Fruit fly (Drosophila melanogaster) whole organism, embryonic: Measurements from ENCODE around the gene Nup358.

Source experiments
- Adf1 ChIP-seq: fragments of 200-800 bp; sonication (Bioruptor generic); IDR thresholded peaks from 2 replicates; pipeline ENCODE4 v1.3.6; 2022; ENCODE audit warnings: missing biosample characterization, missing genetic modification characterization
- Bgb ChIP-seq: fragments of 200-800 bp; sonication (Bioruptor generic); IDR thresholded peaks from 2 replicates; pipeline ENCODE4 v1.3.6; 2022; ENCODE audit warnings: missing biosample characterization, missing genetic modification characterization; ENCODE audit not compliant: partially characterized antibody
- BtbVII ChIP-seq: fragments of 200-800 bp; sonication (Bioruptor generic); optimal IDR thresholded peaks from 3 replicates; lab custom pipeline; 2017; ENCODE audit warnings: missing biosample characterization, mild to moderate bottlenecking, missing genetic modification characterization
- CG10147 ChIP-seq: fragments of 200-800 bp; sonication (Bioruptor generic); optimal IDR thresholded peaks from 2 replicates; lab custom pipeline; 2019; ENCODE audit warnings: missing biosample characterization, mild to moderate bottlenecking, missing genetic modification characterization, moderate library complexity
- CG1233 ChIP-seq: fragments of 200-800 bp; sonication (Bioruptor generic); optimal IDR thresholded peaks from 4 replicates; lab custom pipeline; 2018; ENCODE audit warnings: missing biosample characterization, mild to moderate bottlenecking, missing genetic modification characterization
- CG12942 ChIP-seq: fragments of 200-800 bp; sonication (Bioruptor generic); optimal IDR thresholded peaks from 3 replicates; lab custom pipeline; 2016; ENCODE audit warnings: missing biosample characterization, missing genetic modification characterization
- CG14667 ChIP-seq: fragments of 200-800 bp; sonication (Bioruptor generic); IDR thresholded peaks from 2 replicates; pipeline ENCODE4 v1.3.6; 2022; ENCODE audit warnings: missing biosample characterization, missing genetic modification characterization
- CG16815 ChIP-seq: fragments of 200-800 bp; sonication (Bioruptor generic); optimal IDR thresholded peaks from 3 replicates; lab custom pipeline; 2017; ENCODE audit warnings: missing biosample characterization, mild to moderate bottlenecking, missing genetic modification characterization
- CG17568 ChIP-seq: fragments of 200-800 bp; sonication (Bioruptor generic); optimal IDR thresholded peaks from 2 replicates; lab custom pipeline; 2018; ENCODE audit warnings: missing biosample characterization, mild to moderate bottlenecking, missing genetic modification characterization, moderate library complexity
- CG2116 ChIP-seq: fragments of 200-800 bp; sonication (Bioruptor generic); optimal IDR thresholded peaks from 3 replicates; lab custom pipeline; 2018; ENCODE audit warnings: missing biosample characterization, mild to moderate bottlenecking, missing genetic modification characterization
- CG2129 ChIP-seq: fragments of 200-800 bp; sonication (Bioruptor generic); IDR thresholded peaks from 2 replicates; pipeline ENCODE4 v1.3.6; 2022; ENCODE audit warnings: missing biosample characterization, missing genetic modification characterization; ENCODE audit not compliant: partially characterized antibody
- CG2875 ChIP-seq: fragments of 200-800 bp; sonication (Bioruptor generic); optimal IDR thresholded peaks from 2 replicates; lab custom pipeline; 2017; ENCODE audit warnings: missing biosample characterization, mild to moderate bottlenecking, missing genetic modification characterization, missing genetic modification reagents
- CG30431 ChIP-seq: fragments of 200-800 bp; sonication (Bioruptor generic); optimal IDR thresholded peaks from 2 replicates; lab custom pipeline; 2017; ENCODE audit warnings: missing biosample characterization, missing genetic modification characterization
- CG34376 ChIP-seq: fragments of 200-800 bp; sonication (Bioruptor generic); optimal IDR thresholded peaks from 2 replicates; lab custom pipeline; 2018; ENCODE audit warnings: missing biosample characterization, mild to moderate bottlenecking, missing genetic modification characterization
- CG34422 ChIP-seq: fragments of 200-800 bp; sonication (Bioruptor generic); IDR thresholded peaks from 3 replicates; pipeline ENCODE4 v1.3.6; 2022; ENCODE audit warnings: missing biosample characterization, missing genetic modification characterization
- CG3838 ChIP-seq: fragments of 200-800 bp; sonication (Bioruptor generic); optimal IDR thresholded peaks from 3 replicates; lab custom pipeline; 2016; ENCODE audit warnings: missing biosample characterization, missing genetic modification characterization
- CG7556 ChIP-seq: fragments of 200-800 bp; sonication (Bioruptor generic); optimal IDR thresholded peaks from 2 replicates; lab custom pipeline; 2017; ENCODE audit warnings: missing biosample characterization, mild to moderate bottlenecking, missing genetic modification characterization
- CG7839 ChIP-seq: fragments of 200-800 bp; sonication (Bioruptor generic); optimal IDR thresholded peaks from 3 replicates; lab custom pipeline; 2018; ENCODE audit warnings: missing biosample characterization, mild to moderate bottlenecking, missing genetic modification characterization, moderate library complexity
- CG8944 ChIP-seq: fragments of 200-800 bp; sonication (Bioruptor generic); optimal IDR thresholded peaks from 3 replicates; lab custom pipeline; 2016; ENCODE audit warnings: missing biosample characterization, missing genetic modification characterization
- CG9932 ChIP-seq: fragments of 200-800 bp; sonication (Bioruptor generic); IDR thresholded peaks from 2 replicates; pipeline ENCODE4 v1.3.6; 2022; ENCODE audit warnings: missing biosample characterization, missing genetic modification characterization
- Camta ChIP-seq: fragments of 200-800 bp; sonication (Bioruptor generic); optimal IDR thresholded peaks from 2 replicates; lab custom pipeline; 2016; ENCODE audit warnings: missing biosample characterization, missing genetic modification characterization
- CkIIα-i1 ChIP-seq: fragments of 200-800 bp; sonication (Bioruptor generic); IDR thresholded peaks from 2 replicates; pipeline ENCODE4 v1.3.6; 2022; ENCODE audit warnings: missing biosample characterization, missing genetic modification characterization
- Dfd ChIP-seq, 2 experiments: fragments of >200 bp; optimal IDR thresholded peaks; 2 replicates each; lab custom pipeline; 2017; ENCODE audit warnings: missing biosample characterization in 2 of 2, missing genetic modification characterization in 2 of 2
- Gug ChIP-seq: fragments of 200-800 bp; sonication (Bioruptor generic); IDR thresholded peaks from 4 replicates; pipeline ENCODE4 v1.3.6; 2022; ENCODE audit warnings: missing biosample characterization, missing genetic modification characterization
- HLH54F ChIP-seq: fragments of 200-800 bp; sonication (Bioruptor generic); optimal IDR thresholded peaks from 3 replicates; lab custom pipeline; 2016; ENCODE audit warnings: missing biosample characterization, missing genetic modification characterization
- Hr39 ChIP-seq: fragments of >200 bp; optimal IDR thresholded peaks from 2 replicates; lab custom pipeline; 2017
- Mrtf ChIP-seq: fragments of 200-800 bp; sonication (Bioruptor generic); IDR thresholded peaks from 3 replicates; pipeline ENCODE4 v1.3.6; 2022; ENCODE audit warnings: missing biosample characterization, missing genetic modification characterization
- Nf-YC ChIP-seq: fragments of 200-800 bp; optimal IDR thresholded peaks from 3 replicates; lab custom pipeline; 2019; ENCODE audit warnings: missing biosample characterization, mild to moderate bottlenecking, missing genetic modification characterization, moderate library complexity
- Opbp ChIP-seq: fragments of 200-800 bp; sonication (Bioruptor generic); IDR thresholded peaks from 3 replicates; pipeline ENCODE4 v1.3.6; 2022; ENCODE audit warnings: missing biosample characterization, missing genetic modification characterization; ENCODE audit not compliant: partially characterized antibody
- Tbp ChIP-seq: fragments of >200 bp; optimal IDR thresholded peaks from 2 replicates; lab custom pipeline; 2018; ENCODE audit warnings: missing biosample characterization, missing genetic modification characterization
- ab ChIP-seq: fragments of 200-800 bp; sonication (Bioruptor generic); optimal IDR thresholded peaks from 2 replicates; lab custom pipeline; 2016; ENCODE audit warnings: missing biosample characterization, missing genetic modification characterization
- amos ChIP-seq: fragments of 200-800 bp; sonication (Bioruptor generic); IDR thresholded peaks from 2 replicates; pipeline ENCODE4 v1.3.6; 2022; ENCODE audit warnings: missing biosample characterization, missing genetic modification characterization; ENCODE audit not compliant: partially characterized antibody
- aop ChIP-seq: fragments of 200-800 bp; sonication (Bioruptor generic); IDR thresholded peaks from 2 replicates; pipeline ENCODE4 v1.3.6; 2022; ENCODE audit warnings: missing biosample characterization, missing genetic modification characterization
- crp ChIP-seq, 2 experiments: fragments of 200-800 bp; sonication (Bioruptor generic); optimal IDR thresholded peaks; 2 replicates in 1 of 2; 3 replicates in 1 of 2; lab custom pipeline; 2017; ENCODE audit warnings: missing biosample characterization in 2 of 2, missing genetic modification characterization in 2 of 2, mild to moderate bottlenecking in 1 of 2, moderate library complexity in 1 of 2
- insv ChIP-seq, 2 experiments: fragments of 200-800 bp; sonication (Bioruptor generic); optimal IDR thresholded peaks; 3 replicates each; lab custom pipeline; 2016 to 2018; ENCODE audit warnings: missing biosample characterization in 2 of 2, missing genetic modification characterization in 2 of 2
- knrl ChIP-seq: fragments of 200-800 bp; sonication (Bioruptor generic); IDR thresholded peaks from 3 replicates; pipeline ENCODE4 v1.3.6; 2022; ENCODE audit warnings: missing biosample characterization, missing genetic modification characterization; ENCODE audit not compliant: partially characterized antibody
- lola ChIP-seq, 3 experiments: fragments of >200 bp in 2 of 3; fragments of 200-800 bp in 1 of 3; sonication (Bioruptor generic) in 1 of 3; optimal IDR thresholded peaks; 2 replicates each; lab custom pipeline; 2017 to 2019; ENCODE audit warnings: missing biosample characterization in 3 of 3, missing genetic modification characterization in 3 of 3, mild to moderate bottlenecking in 1 of 3, moderate library complexity in 1 of 3
- mam ChIP-seq: fragments of 200-800 bp; sonication (Bioruptor generic); optimal IDR thresholded peaks from 3 replicates; lab custom pipeline; 2016; ENCODE audit warnings: missing biosample characterization, missing genetic modification characterization
- mirr ChIP-seq: fragments of 200-800 bp; sonication (Bioruptor generic); optimal IDR thresholded peaks from 3 replicates; lab custom pipeline; 2018; ENCODE audit warnings: missing biosample characterization, mild to moderate bottlenecking, missing genetic modification characterization
- nerfin-2 ChIP-seq: fragments of 200-800 bp; sonication (Bioruptor generic); IDR thresholded peaks from 2 replicates; pipeline ENCODE4 v1.3.6; 2022; ENCODE audit warnings: missing biosample characterization, missing genetic modification characterization; ENCODE audit not compliant: partially characterized antibody
- nom ChIP-seq: fragments of 200-800 bp; sonication (Bioruptor generic); optimal IDR thresholded peaks from 2 replicates; lab custom pipeline; 2017; ENCODE audit warnings: missing biosample characterization, missing genetic modification characterization, mild to moderate bottlenecking, moderate library complexity, missing genetic modification reagents
- odd ChIP-seq: fragments of 200-800 bp; sonication (Bioruptor generic); optimal IDR thresholded peaks from 2 replicates; lab custom pipeline; 2017; ENCODE audit warnings: missing biosample characterization, mild to moderate bottlenecking, missing genetic modification characterization
- pfk ChIP-seq: fragments of 200-800 bp; sonication (Bioruptor generic); optimal IDR thresholded peaks from 2 replicates; lab custom pipeline; 2018; ENCODE audit warnings: missing biosample characterization, mild to moderate bottlenecking, missing genetic modification characterization, moderate library complexity
- pnt ChIP-seq: fragments of 200-800 bp; sonication (Bioruptor generic); optimal IDR thresholded peaks from 3 replicates; lab custom pipeline; 2016; ENCODE audit warnings: missing biosample characterization, missing genetic modification characterization
- pzg ChIP-seq: fragments of 200-800 bp; sonication (Bioruptor generic); optimal IDR thresholded peaks from 3 replicates; lab custom pipeline; 2018; ENCODE audit warnings: missing biosample characterization, mild to moderate bottlenecking, missing genetic modification characterization, moderate library complexity
- ro ChIP-seq: fragments of 200-800 bp; sonication (Bioruptor generic); IDR thresholded peaks from 2 replicates; pipeline ENCODE4 v1.3.6; 2022; ENCODE audit warnings: missing biosample characterization, missing genetic modification characterization
- sens ChIP-seq: fragments of 200-800 bp; sonication (Bioruptor generic); peaks from one replicate; lab custom pipeline; 2016; ENCODE audit warnings: missing biosample characterization, missing genetic modification characterization
- tio ChIP-seq: fragments of 200-800 bp; sonication (Bioruptor generic); optimal IDR thresholded peaks from 2 replicates; lab custom pipeline; 2017; ENCODE audit warnings: missing biosample characterization, missing genetic modification characterization, inconsistent platforms
- tup ChIP-seq: fragments of 200-800 bp; sonication (Bioruptor generic); optimal IDR thresholded peaks from 2 replicates; lab custom pipeline; 2016; ENCODE audit warnings: missing biosample characterization, mild to moderate bottlenecking, missing genetic modification characterization, moderate library complexity
- unpg ChIP-seq: fragments of 200-800 bp; sonication (Bioruptor generic); optimal IDR thresholded peaks from 3 replicates; lab custom pipeline; 2018; ENCODE audit warnings: missing biosample characterization, mild to moderate bottlenecking, missing genetic modification characterization, moderate library complexity
- vfl ChIP-seq: fragments of 200-800 bp; sonication (Bioruptor generic); optimal IDR thresholded peaks from 2 replicates; lab custom pipeline; 2016; ENCODE audit warnings: missing biosample characterization, missing genetic modification characterization

Gene Nup358

dm6 chr3R:25258628-25259240 is 9.6 kb downstream of the Nup358 start, which contains the start of gene CG11857 (continued):
- peak; percentile 94 for TF ChIP-seq CG2116
- TF ChIP-seq CG7556 (GFP tag; lab: Kevin White, UChicago), result peak; percentile 96
- peak; percentile 89 for TF ChIP-seq odd (GFP tag; lab: Kevin White, UChicago)
- peak; percentile 87 for TF ChIP-seq Nf-YC
- no peak for TF ChIP-seq Tbp
- TF ChIP-seq Bgb (GFP tag; lab: Robert Waterston, UW), result peak; percentile 99
- TF ChIP-seq Opbp (GFP tag; lab: Robert Waterston, UW), result peak; percentile 99
- peak; percentile 98 for TF ChIP-seq CG7839 (tag; lab: Kevin White, UChicago)
- no peak for TF ChIP-seq Hr39 (lab: Kevin White, UChicago)
- peak; percentile 90 for TF ChIP-seq CkIIα-i1
- peak; percentile 100 for TF ChIP-seq knrl (GFP tag; lab: Robert Waterston, UW)
- TF ChIP-seq pfk (GFP tag; lab: Kevin White, UChicago), result peak; percentile 37
- TF ChIP-seq CG3838 (GFP tag; lab: Kevin White, UChicago), result peak; percentile 95
- TF ChIP-seq CG14667 (GFP tag; lab: Robert Waterston, UW), result peak; percentile 99
- TF ChIP-seq crp (GFP tag; optimal IDR thresholded peaks at IDR 0.05; lab: Kevin White, UChicago), result peak in 1 of 2 experiments; percentile 72
- peak; percentile 98 for TF ChIP-seq Camta
- TF ChIP-seq tup, result peak; percentile 94
- peak; percentile 97 for TF ChIP-seq pnt (GFP tag; lab: Kevin White, UChicago)
- TF ChIP-seq Gug (GFP tag; lab: Robert Waterston, UW), result peak; percentile 99
- TF ChIP-seq CG17568 (GFP tag; lab: Kevin White, UChicago), result no peak
- peak; percentile 91 for TF ChIP-seq BtbVII (GFP tag; lab: Kevin White, UChicago)
- TF ChIP-seq Mrtf (GFP tag; lab: Robert Waterston, UW), result peak; percentile 99
- TF ChIP-seq amos (GFP tag; lab: Robert Waterston, UW), result peak; percentile 98
- peak; percentile 100 for TF ChIP-seq CG9932 (GFP tag; lab: Robert Waterston, UW)
- peak; percentile 99 for TF ChIP-seq vfl
- TF ChIP-seq insv (GFP tag; optimal IDR thresholded peaks at IDR 0.05; lab: Kevin White, UChicago), result peak in 1 of 2 experiments; percentile 77
- TF ChIP-seq HLH54F (GFP tag; lab: Kevin White, UChicago), result peak; percentile 98
- peak; percentile 97 for TF ChIP-seq CG16815 (GFP tag; lab: Kevin White, UChicago)
- peak; percentile 98 for TF ChIP-seq CG1233
- TF ChIP-seq CG2129, result peak; percentile 100
- TF ChIP-seq Adf1 (GFP tag; lab: Robert Waterston, UW), result peak; percentile 89
- peak; percentile 99 for TF ChIP-seq nerfin-2 (GFP tag; lab: Robert Waterston, UW)
- peak; percentile 100 for TF ChIP-seq CG34422 (GFP tag; lab: Robert Waterston, UW)
- TF ChIP-seq CG30431 (GFP tag; lab: Kevin White, UChicago), result peak; percentile 97
- peak; percentile 97 for TF ChIP-seq CG8944 (GFP tag; lab: Kevin White, UChicago)
- peak; percentile 91 for TF ChIP-seq ab
- peak; percentile 97 for TF ChIP-seq CG10147 (GFP tag; lab: Kevin White, UChicago)

dm6 chr3R:25260670-25261069 is 11.5 kb downstream of the Nup358 start:
- TF ChIP-seq aop (GFP tag; lab: Robert Waterston, UW) (no peak), nom (GFP tag; lab: Kevin White, UChicago) (no peak), CkIIα-i1 (no peak), CG12942 (GFP tag; lab: Kevin White, UChicago) (no peak), sens (GFP tag; lab: Kevin White, UChicago) (peak; percentile 48), lola (GFP tag; optimal IDR thresholded peaks at IDR 0.05; lab: Kevin White, UChicago) (no peak), pzg (no peak), mam (GFP tag; lab: Kevin White, UChicago) (no peak), mirr (peak; percentile 93), ro (no peak), CG34376 (GFP tag; lab: Kevin White, UChicago) (peak; percentile 47), unpg (GFP tag; lab: Kevin White, UChicago) (no peak), Dfd (GFP tag; optimal IDR thresholded peaks at IDR 0.05; lab: Kevin White, UChicago) (no peak), CG2875 (no peak), tio (GFP tag; lab: Kevin White, UChicago) (no peak)
